Worm (Caenorhabditis elegans): ENCODE results near the gene C06H5.13.

Gene C06H5.13

DNA sequence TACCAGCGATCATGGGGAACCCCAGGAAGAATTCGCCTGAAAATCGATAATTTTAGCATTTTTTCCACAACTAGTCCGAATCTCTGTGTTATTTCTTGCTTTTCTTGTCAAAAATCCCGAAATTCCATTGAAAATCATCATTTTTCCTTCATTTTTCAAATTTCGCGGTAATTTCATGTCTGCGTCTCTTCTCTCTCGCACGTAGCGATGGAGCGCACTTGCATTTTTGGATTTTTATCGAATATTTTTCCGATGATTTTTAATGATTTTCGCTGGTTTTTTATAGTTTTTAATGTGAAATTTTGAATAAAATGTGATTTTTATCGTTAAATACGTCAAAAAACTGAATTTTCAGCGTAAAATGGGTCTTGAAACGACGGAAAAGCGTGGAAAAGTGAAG lies 23.9 kb upstream of the C06H5.13 start, which contains the start of gene E01B7.2:
E01B7.2 (plus strand) TSS at position 350 of the 400 bp plus-strand sequence.
- TF ChIP-seq pax-1 (tag; optimal IDR thresholded peaks at IDR 0.05) (peak; percentile 56), unc-55 (GFP tag; optimal IDR thresholded peaks at IDR 0.05) (peak; percentile 46), ceh-48 (tag; optimal IDR thresholded peaks at IDR 0.05) (peak; percentile 48), ceh-24 (tag; optimal IDR thresholded peaks at IDR 0.05) (no peak), unc-42 (tag; optimal IDR thresholded peaks at IDR 0.05) (peak; percentile 2), nfya-1 (tag; optimal IDR thresholded peaks at IDR 0.05) (peak; percentile 63), pros-1 (tag; optimal IDR thresholded peaks at IDR 0.05) (no peak)

- TF ChIP-seq unc-86 (tag; optimal IDR thresholded peaks at IDR 0.05), result no peak
- no peak for TF ChIP-seq nhr-232 (tag; optimal IDR thresholded peaks at IDR 0.05)
- TF ChIP-seq elt-2 (tag; optimal IDR thresholded peaks at IDR 0.05), result no peak
- no peak for TF ChIP-seq ceh-30 (tag; optimal IDR thresholded peaks at IDR 0.05)
- TF ChIP-seq nfya-1 (tag; optimal IDR thresholded peaks at IDR 0.05), result no peak
- no peak for TF ChIP-seq dve-1 (tag; optimal IDR thresholded peaks at IDR 0.05)
- no peak for TF ChIP-seq unc-3 (GFP tag; conservative IDR thresholded peaks at IDR 0.05)
- TF ChIP-seq unc-3 (tag; optimal IDR thresholded peaks at IDR 0.05), result no peak
- TF ChIP-seq lin-11 (tag; optimal IDR thresholded peaks at IDR 0.05), result no peak
Measured at ce11 chrV:17918726-17919125, 21.2 kb upstream of the C06H5.13 start, which contains the start of gene C06H5.8. C06H5.8 (plus strand) TSS chrV:17919026.

- TF ChIP-seq nfya-1 (tag; optimal IDR thresholded peaks at IDR 0.05) (no peak), ceh-48 (tag; optimal IDR thresholded peaks at IDR 0.05) (no peak), odd-2 (tag; optimal IDR thresholded peaks at IDR 0.05) (no peak), pax-1 (tag; optimal IDR thresholded peaks at IDR 0.05) (no peak), tbx-7 (tag; optimal IDR thresholded peaks at IDR 0.05) (no peak), K09A11.1 (tag; optimal IDR thresholded peaks at IDR 0.05; ENCODE audit: insufficient read depth) (no peak), madf-2 (tag; optimal IDR thresholded peaks at IDR 0.05) (no peak), zip-5 (tag; optimal IDR thresholded peaks at IDR 0.05) (no peak), fax-1 (tag; optimal IDR thresholded peaks at IDR 0.05) (no peak), pha-2 (tag; optimal IDR thresholded peaks at IDR 0.05) (no peak), fkh-10 (GFP tag; optimal IDR thresholded peaks at IDR 0.05) (no peak), elt-4 (tag; optimal IDR thresholded peaks at IDR 0.05) (no peak), sdc-2 (tag; optimal IDR thresholded peaks at IDR 0.05) (no peak), nhr-232 (tag; optimal IDR thresholded peaks at IDR 0.05) (no peak), ceh-45 (GFP tag; IDR thresholded peaks at IDR 0.05) (no peak), che-1 (tag; optimal IDR thresholded peaks at IDR 0.05) (no peak), F13H6.1 (tag; optimal IDR thresholded peaks at IDR 0.05) (no peak), unc-42 (tag; optimal IDR thresholded peaks at IDR 0.05) (no peak), pros-1 (tag; optimal IDR thresholded peaks at IDR 0.05) (no peak)
Measured at ce11 chrV:17910019-17910418, 12.5 kb upstream of the C06H5.13 start, which contains the start of gene dcar-1. dcar-1 (plus strand) TSS chrV:17910319.

- no peak for TF ChIP-seq ceh-24 (tag; optimal IDR thresholded peaks at IDR 0.05)
- no peak for TF ChIP-seq hlh-8 (tag; optimal IDR thresholded peaks at IDR 0.05)
- TF ChIP-seq nfya-1 (tag; optimal IDR thresholded peaks at IDR 0.05), result no peak
- no peak for TF ChIP-seq K09A11.1 (tag; optimal IDR thresholded peaks at IDR 0.05; ENCODE audit: insufficient read depth)
- TF ChIP-seq nhr-232 (tag; optimal IDR thresholded peaks at IDR 0.05), result no peak
- no peak for TF ChIP-seq npax-4 (tag; optimal IDR thresholded peaks at IDR 0.05)
- TF ChIP-seq pha-2 (tag; optimal IDR thresholded peaks at IDR 0.05), result no peak
- no peak for TF ChIP-seq ttx-3 (tag; optimal IDR thresholded peaks at IDR 0.05)
- no peak for TF ChIP-seq K02D7.2 (tag; optimal IDR thresholded peaks at IDR 0.05)
- TF ChIP-seq gmeb-2 (tag; optimal IDR thresholded peaks at IDR 0.05), result no peak
- TF ChIP-seq fax-1 (tag; optimal IDR thresholded peaks at IDR 0.05), result no peak
- no peak for TF ChIP-seq ceh-48 (tag; optimal IDR thresholded peaks at IDR 0.05)
- no peak for TF ChIP-seq pqm-1 (tag; optimal IDR thresholded peaks at IDR 0.05)
- no peak for TF ChIP-seq ceh-34 (tag; optimal IDR thresholded peaks at IDR 0.05)
- TF ChIP-seq ahr-1 (tag; optimal IDR thresholded peaks at IDR 0.05), result no peak
- TF ChIP-seq ceh-6 (GFP tag; optimal IDR thresholded peaks at IDR 0.05), result no peak
- no peak for TF ChIP-seq elt-4 (tag; optimal IDR thresholded peaks at IDR 0.05)
- TF ChIP-seq F13H6.1 (tag; optimal IDR thresholded peaks at IDR 0.05), result no peak
- no peak for TF ChIP-seq unc-3 (GFP tag; conservative IDR thresholded peaks at IDR 0.05)
- no peak for TF ChIP-seq unc-3 (tag; optimal IDR thresholded peaks at IDR 0.05)
Measured at ce11 chrV:17905765-17906164, 8.2 kb upstream of the C06H5.13 start.

All from whole organism, late embryonic.